Fruit fly (Drosophila melanogaster) whole organism, embryonic: ENCODE measurements around the gene Mco1.

ENCODE experiments used
- Adf1 ChIP-seq: fragments of 200-800 bp; sonication (Bioruptor generic); IDR thresholded peaks from 2 replicates; pipeline ENCODE4 v1.3.6; 2022; ENCODE audit warnings: missing biosample characterization, missing genetic modification characterization
- Blimp-1 ChIP-seq: fragments of 200-800 bp; sonication (Bioruptor generic); optimal IDR thresholded peaks from 3 replicates; lab custom pipeline; 2018; ENCODE audit warnings: missing biosample characterization, missing genetic modification characterization, mild to moderate bottlenecking, moderate library complexity, missing genetic modification reagents
- CG11085 ChIP-seq: fragments of 200-800 bp; sonication (Bioruptor generic); IDR thresholded peaks from 2 replicates; pipeline ENCODE4 v1.3.6; 2022; ENCODE audit warnings: missing biosample characterization, missing genetic modification characterization
- CG11456 ChIP-seq: fragments of 200-800 bp; sonication (Bioruptor generic); IDR thresholded peaks from 3 replicates; pipeline ENCODE4 v1.3.6; 2022; ENCODE audit warnings: missing biosample characterization, missing genetic modification characterization
- CG1233 ChIP-seq: fragments of 200-800 bp; sonication (Bioruptor generic); optimal IDR thresholded peaks from 4 replicates; lab custom pipeline; 2018; ENCODE audit warnings: missing biosample characterization, mild to moderate bottlenecking, missing genetic modification characterization
- CG16815 ChIP-seq: fragments of 200-800 bp; sonication (Bioruptor generic); optimal IDR thresholded peaks from 3 replicates; lab custom pipeline; 2017; ENCODE audit warnings: missing biosample characterization, mild to moderate bottlenecking, missing genetic modification characterization
- CG17328 ChIP-seq: fragments of 200-800 bp; sonication (Bioruptor generic); IDR thresholded peaks from 2 replicates; pipeline ENCODE4 v1.3.6; 2022; ENCODE audit warnings: missing biosample characterization, missing genetic modification characterization
- CG17385 ChIP-seq: fragments of 200-800 bp; sonication (Bioruptor generic); optimal IDR thresholded peaks from 3 replicates; lab custom pipeline; 2018; ENCODE audit warnings: missing biosample characterization, mild to moderate bottlenecking, missing genetic modification characterization
- CG18764 ChIP-seq: fragments of 200-800 bp; sonication (Bioruptor generic); optimal IDR thresholded peaks from 3 replicates; lab custom pipeline; 2016; ENCODE audit warnings: missing biosample characterization, missing genetic modification characterization
- CG2199 ChIP-seq: fragments of 200-800 bp; sonication (Bioruptor generic); IDR thresholded peaks from 3 replicates; pipeline ENCODE4 v1.3.6; 2022; ENCODE audit warnings: missing biosample characterization, missing genetic modification characterization
- CG31441 ChIP-seq: fragments of 200-800 bp; sonication (Bioruptor generic); IDR thresholded peaks from 2 replicates; pipeline ENCODE4 v1.3.6; 2022; ENCODE audit warnings: missing biosample characterization, missing genetic modification characterization
- CG3281 ChIP-seq: fragments of 200-800 bp; sonication (Bioruptor generic); optimal IDR thresholded peaks from 3 replicates; lab custom pipeline; 2017; ENCODE audit warnings: missing biosample characterization, mild to moderate bottlenecking, missing genetic modification characterization
- CG4328 ChIP-seq: fragments of 200-800 bp; sonication (Bioruptor generic); optimal IDR thresholded peaks from 3 replicates; lab custom pipeline; 2017; ENCODE audit warnings: missing biosample characterization, missing genetic modification reagents, missing genetic modification characterization
- CG6765 ChIP-seq: fragments of 200-800 bp; sonication (Bioruptor generic); optimal IDR thresholded peaks from 3 replicates; lab custom pipeline; 2017; ENCODE audit warnings: missing biosample characterization, mild to moderate bottlenecking, missing genetic modification characterization
- CG7963 ChIP-seq: fragments of 200-800 bp; sonication (Bioruptor generic); IDR thresholded peaks from 3 replicates; pipeline ENCODE4 v1.3.6; 2022; ENCODE audit warnings: missing biosample characterization, missing genetic modification characterization; ENCODE audit not compliant: partially characterized antibody
- D ChIP-seq, 2 experiments: fragments of 200-800 bp in 1 of 2; fragments of >200 bp in 1 of 2; sonication (Bioruptor generic) in 1 of 2; optimal IDR thresholded peaks; 2 replicates in 1 of 2; 3 replicates in 1 of 2; lab custom pipeline; 2017; ENCODE audit warnings: mild to moderate bottlenecking in 1 of 2, missing biosample characterization in 1 of 2, missing genetic modification characterization in 1 of 2, missing genetic modification reagents in 1 of 2
- Dad ChIP-seq: fragments of 200-800 bp; sonication (Bioruptor generic); optimal IDR thresholded peaks from 3 replicates; lab custom pipeline; 2016; ENCODE audit warnings: missing biosample characterization, missing genetic modification characterization
- Dek ChIP-seq: fragments of 200-800 bp; sonication (Bioruptor generic); optimal IDR thresholded peaks from 3 replicates; lab custom pipeline; 2019; ENCODE audit warnings: missing biosample characterization, mild to moderate bottlenecking, missing genetic modification characterization, moderate library complexity
- E2f1 ChIP-seq: fragments of 200-800 bp; sonication (Bioruptor generic); IDR thresholded peaks from 2 replicates; pipeline ENCODE4 v1.3.6; 2022; ENCODE audit warnings: missing biosample characterization, missing genetic modification characterization
- Elba2 ChIP-seq: fragments of 200-800 bp; sonication (Bioruptor generic); optimal IDR thresholded peaks from 3 replicates; lab custom pipeline; 2016; ENCODE audit warnings: missing biosample characterization, missing genetic modification characterization
- Ets65A ChIP-seq: fragments of 200-800 bp; sonication (Bioruptor generic); peaks from one replicate; lab custom pipeline; 2016; ENCODE audit warnings: missing biosample characterization, missing genetic modification characterization
- HmgZ ChIP-seq: fragments of 200-800 bp; sonication (Bioruptor generic); optimal IDR thresholded peaks from 2 replicates; lab custom pipeline; 2018; ENCODE audit warnings: missing biosample characterization, mild to moderate bottlenecking, missing genetic modification characterization
- Hr51 ChIP-seq, 2 experiments: fragments of 200-800 bp; sonication (Bioruptor generic); optimal IDR thresholded peaks; 2 replicates in 1 of 2; 3 replicates in 1 of 2; lab custom pipeline; 2016 to 2018; ENCODE audit warnings: missing biosample characterization in 2 of 2, missing genetic modification characterization in 2 of 2, mild to moderate bottlenecking in 1 of 2, moderate library complexity in 1 of 2
- Lpt ChIP-seq: fragments of >200 bp; optimal IDR thresholded peaks from 2 replicates; lab custom pipeline; 2018; ENCODE audit warnings: missing biosample characterization, missing genetic modification characterization
- MTF-1 ChIP-seq: fragments of 200-800 bp; sonication (Bioruptor generic); optimal IDR thresholded peaks from 2 replicates; lab custom pipeline; 2018; ENCODE audit warnings: missing biosample characterization, mild to moderate bottlenecking, missing genetic modification characterization, borderline replicate concordance
- Max ChIP-seq: fragments of 200-800 bp; sonication (Bioruptor generic); optimal IDR thresholded peaks from 2 replicates; lab custom pipeline; 2016; ENCODE audit warnings: missing biosample characterization, mild to moderate bottlenecking, missing genetic modification characterization
- Mrtf ChIP-seq: fragments of 200-800 bp; sonication (Bioruptor generic); IDR thresholded peaks from 3 replicates; pipeline ENCODE4 v1.3.6; 2022; ENCODE audit warnings: missing biosample characterization, missing genetic modification characterization
- Side ChIP-seq: fragments of 200-800 bp; sonication (Bioruptor generic); optimal IDR thresholded peaks from 2 replicates; lab custom pipeline; 2016; ENCODE audit warnings: missing biosample characterization, missing genetic modification characterization
- Six4 ChIP-seq: fragments of 200-800 bp; sonication (Bioruptor generic); optimal IDR thresholded peaks from 2 replicates; lab custom pipeline; 2016; ENCODE audit warnings: missing biosample characterization, missing genetic modification characterization
- Sry-δ ChIP-seq: fragments of 200-800 bp; sonication (Bioruptor generic); optimal IDR thresholded peaks from 2 replicates; lab custom pipeline; 2016; ENCODE audit warnings: missing biosample characterization, missing genetic modification characterization
- TFAM ChIP-seq: fragments of 200-800 bp; sonication (Bioruptor generic); optimal IDR thresholded peaks from 2 replicates; lab custom pipeline; 2017; ENCODE audit warnings: missing biosample characterization, missing genetic modification characterization, inconsistent platforms
- Tbp ChIP-seq: fragments of >200 bp; optimal IDR thresholded peaks from 2 replicates; lab custom pipeline; 2018; ENCODE audit warnings: missing biosample characterization, missing genetic modification characterization
- Xrp1 ChIP-seq: fragments of 200-800 bp; sonication (Bioruptor generic); IDR thresholded peaks from 2 replicates; pipeline ENCODE4 v1.3.6; 2022; ENCODE audit warnings: missing biosample characterization, missing genetic modification characterization
- YL-1 ChIP-seq: fragments of 200-800 bp; sonication (Bioruptor generic); optimal IDR thresholded peaks from 3 replicates; lab custom pipeline; 2017; ENCODE audit warnings: missing biosample characterization, mild to moderate bottlenecking, missing genetic modification characterization
- ac ChIP-seq: fragments of 200-800 bp; sonication (Bioruptor generic); optimal IDR thresholded peaks from 3 replicates; lab custom pipeline; 2017; ENCODE audit warnings: missing biosample characterization, mild to moderate bottlenecking, missing genetic modification characterization
- ase ChIP-seq: fragments of 200-800 bp; sonication (Bioruptor generic); IDR thresholded peaks from 3 replicates; pipeline ENCODE4 v1.3.6; 2022; ENCODE audit warnings: missing biosample characterization, missing genetic modification characterization
- cas ChIP-seq: fragments of 200-800 bp; sonication (Bioruptor generic); IDR thresholded peaks from 2 replicates; pipeline ENCODE4 v1.3.6; 2022; ENCODE audit warnings: missing biosample characterization, missing genetic modification characterization
- crol ChIP-seq: fragments of 200-800 bp; sonication (Bioruptor generic); IDR thresholded peaks from 2 replicates; pipeline ENCODE4 v1.3.6; 2022; ENCODE audit warnings: missing biosample characterization, missing genetic modification characterization
- dm ChIP-seq: fragments of 200-800 bp; sonication (Bioruptor generic); optimal IDR thresholded peaks from 3 replicates; lab custom pipeline; 2016; ENCODE audit warnings: missing biosample characterization, missing genetic modification characterization
- ems ChIP-seq: fragments of 200-800 bp; sonication (Bioruptor generic); optimal IDR thresholded peaks from 3 replicates; lab custom pipeline; 2016; ENCODE audit warnings: missing biosample characterization, missing genetic modification characterization
- fd3F ChIP-seq: fragments of 200-800 bp; sonication (Bioruptor generic); optimal IDR thresholded peaks from 2 replicates; lab custom pipeline; 2018; ENCODE audit warnings: missing biosample characterization, mild to moderate bottlenecking, missing genetic modification characterization, moderate library complexity
- gcm ChIP-seq: fragments of 200-800 bp; sonication (Bioruptor generic); optimal IDR thresholded peaks from 2 replicates; lab custom pipeline; 2019; ENCODE audit warnings: missing biosample characterization, mild to moderate bottlenecking, missing genetic modification characterization, moderate library complexity
- h ChIP-seq: fragments of >200 bp; optimal IDR thresholded peaks from 2 replicates; lab custom pipeline; 2017
- hth ChIP-seq: fragments of >200 bp; optimal IDR thresholded peaks from 2 replicates; lab custom pipeline; 2017; ENCODE audit warnings: inconsistent platforms
- kah ChIP-seq: fragments of 200-800 bp; sonication (Bioruptor generic); optimal IDR thresholded peaks from 2 replicates; lab custom pipeline; 2018; ENCODE audit warnings: missing biosample characterization, mild to moderate bottlenecking, missing genetic modification characterization
- schlank ChIP-seq: fragments of 200-800 bp; sonication (Bioruptor generic); optimal IDR thresholded peaks from 2 replicates; lab custom pipeline; 2018; ENCODE audit warnings: missing biosample characterization, mild to moderate bottlenecking, missing genetic modification characterization
- scrt ChIP-seq: fragments of 200-800 bp; sonication (Bioruptor generic); optimal IDR thresholded peaks from 2 replicates; lab custom pipeline; 2018; ENCODE audit warnings: missing biosample characterization, mild to moderate bottlenecking, missing genetic modification characterization, moderate library complexity
- sisA ChIP-seq: fragments of 200-800 bp; sonication (Bioruptor generic); IDR thresholded peaks from 2 replicates; pipeline ENCODE4 v1.3.6; 2022; ENCODE audit warnings: missing biosample characterization, missing genetic modification characterization
- sug ChIP-seq: fragments of 200-800 bp; optimal IDR thresholded peaks from 2 replicates; lab custom pipeline; 2019; ENCODE audit warnings: missing biosample characterization, mild to moderate bottlenecking, missing genetic modification characterization, moderate library complexity
- tap ChIP-seq: fragments of 200-800 bp; optimal IDR thresholded peaks from 3 replicates; lab custom pipeline; 2019; ENCODE audit warnings: missing biosample characterization, mild to moderate bottlenecking, missing genetic modification characterization, moderate library complexity
- yki ChIP-seq: fragments of >200 bp; optimal IDR thresholded peaks from 3 replicates; lab custom pipeline; 2018

Gene Mco1

dm6 chr2L:9449257-9449972 is 33.0 kb downstream of the Mco1 start (continued):
- TF ChIP-seq ems (GFP tag; lab: Kevin White, UChicago) (peak; percentile 88), dm (GFP tag; lab: Kevin White, UChicago) (no peak), CG7963 (GFP tag; lab: Robert Waterston, UW) (no peak), sisA (peak; percentile 95), CG6765 (GFP tag; lab: Kevin White, UChicago) (peak; percentile 84), Adf1 (GFP tag; lab: Robert Waterston, UW) (peak; percentile 78), yki (lab: Kevin White, UChicago) (peak; percentile 50), TFAM (GFP tag; lab: Kevin White, UChicago) (peak; percentile 76), Dad (GFP tag; lab: Kevin White, UChicago) (peak; percentile 60), Max (GFP tag; lab: Kevin White, UChicago) (peak; percentile 91), Dek (peak; percentile 95), CG3281 (GFP tag; lab: Kevin White, UChicago) (peak; percentile 93), Six4 (GFP tag; lab: Kevin White, UChicago) (peak; percentile 95), schlank (peak; percentile 87), CG11456 (GFP tag; lab: Robert Waterston, UW) (peak; percentile 92), sug (tag; lab: Kevin White, UChicago) (peak; percentile 96), CG16815 (GFP tag; lab: Kevin White, UChicago) (peak; percentile 95), HmgZ (tag; lab: Kevin White, UChicago) (peak; percentile 94), cas (GFP tag; lab: Robert Waterston, UW) (peak; percentile 82), hth (lab: Kevin White, UChicago) (no peak), CG1233 (GFP tag; lab: Kevin White, UChicago) (peak; percentile 95), Side (peak; percentile 85), CG17385 (GFP tag; lab: Kevin White, UChicago) (peak; percentile 90), CG4328 (peak; percentile 93), Elba2 (GFP tag; lab: Kevin White, UChicago) (peak; percentile 87), crol (peak; percentile 42; the same call in 1 of the 2 replicates), MTF-1 (GFP tag; lab: Kevin White, UChicago) (peak; percentile 18), Lpt (GFP tag; lab: Kevin White, UChicago) (no peak), tap (tag; lab: Kevin White, UChicago) (peak; percentile 90), Xrp1 (GFP tag; lab: Robert Waterston, UW) (peak; percentile 98), Tbp (no peak), D (optimal IDR thresholded peaks at IDR 0.05; lab: Kevin White, UChicago) (no peak), D (GFP tag; optimal IDR thresholded peaks at IDR 0.05; lab: Kevin White, UChicago) (peak; percentile 99), Hr51 (GFP tag; optimal IDR thresholded peaks at IDR 0.05; lab: Kevin White, UChicago) (peak; percentile 87 to 97), Sry-δ (no peak), CG18764 (peak; percentile 84), ac (GFP tag; lab: Kevin White, UChicago) (peak; percentile 97), ase (GFP tag; lab: Robert Waterston, UW) (peak; percentile 91), CG31441 (GFP tag; lab: Robert Waterston, UW) (peak; percentile 88), Ets65A (peak; percentile 99), h (lab: Kevin White, UChicago) (no peak), E2f1 (peak; percentile 94), kah (GFP tag; lab: Kevin White, UChicago) (peak; percentile 80), CG2199 (GFP tag; lab: Robert Waterston, UW) (peak; percentile 82; the same call in 2 of the 3 replicates), CG17328 (GFP tag; lab: Robert Waterston, UW) (peak; percentile 93), Mrtf (peak; percentile 95), YL-1 (GFP tag; lab: Kevin White, UChicago) (peak; percentile 94), fd3F (GFP tag; lab: Kevin White, UChicago) (peak; percentile 89), CG11085 (GFP tag; lab: Robert Waterston, UW) (peak; percentile 93), Blimp-1 (peak; percentile 91), scrt (GFP tag; lab: Kevin White, UChicago) (peak; percentile 88), gcm (GFP tag; lab: Kevin White, UChicago) (peak; percentile 95)
